Worm (Caenorhabditis elegans) whole organism, midembryonic: ENCODE measurements around the gene ZK1320.11.

ENCODE experiments used
- T22C8.4 ChIP-seq: fragments of 200-800 bp; sonication (Bioruptor generic); IDR thresholded peaks from 2 replicates; pipeline ENCODE4 v1.3.6; 2022; ENCODE audit warnings: missing genetic modification characterization, missing compliant biosample characterization
- cog-1 ChIP-seq: sonication (generic microtip); optimal IDR thresholded peaks from 2 replicates; lab custom pipeline; 2016; ENCODE audit warnings: missing genetic modification characterization, missing compliant biosample characterization
- flt-1 ChIP-seq: fragments of 200-800 bp; sonication (Bioruptor generic); IDR thresholded peaks from 2 replicates; pipeline ENCODE4 v1.3.6; 2022; ENCODE audit warnings: missing genetic modification characterization, missing compliant biosample characterization
- klf-2 ChIP-seq: fragments of 200-800 bp; sonication (Bioruptor generic); conservative IDR thresholded peaks from 2 replicates; pipeline ENCODE4 v1.3.6; 2022; ENCODE audit warnings: missing genetic modification reagents, missing genetic modification characterization, missing compliant biosample characterization
- med-1 ChIP-seq: sonication (generic microtip); optimal IDR thresholded peaks from 2 replicates; lab custom pipeline; 2017; ENCODE audit warnings: missing genetic modification characterization, mild to moderate bottlenecking, missing compliant biosample characterization, antibody characterized with exemption, missing genetic modification reagents; ENCODE audit not compliant: insufficient read depth
- ref-1 ChIP-seq: fragments of 200-800 bp; sonication (Bioruptor generic); conservative IDR thresholded peaks from 2 replicates; pipeline ENCODE4 v1.3.6; 2022; ENCODE audit warnings: missing genetic modification reagents, missing genetic modification characterization, missing compliant biosample characterization
- tab-1 ChIP-seq: fragments of 200-800 bp; sonication (Bioruptor generic); IDR thresholded peaks from 2 replicates; pipeline ENCODE4 v1.3.6; 2022; ENCODE audit warnings: missing genetic modification characterization, missing compliant biosample characterization
- ztf-23 ChIP-seq: fragments of 200-800 bp; sonication (Bioruptor generic); IDR thresholded peaks from 2 replicates; pipeline ENCODE4 v1.3.6; 2022; ENCODE audit warnings: missing genetic modification reagents, missing genetic modification characterization, missing compliant biosample characterization
- ztf-29 ChIP-seq: fragments of 200-800 bp; sonication (Bioruptor generic); IDR thresholded peaks from 2 replicates; pipeline ENCODE4 v1.3.6; 2022; ENCODE audit warnings: missing genetic modification reagents, missing genetic modification characterization, missing compliant biosample characterization

Gene ZK1320.11

ce11 chrII:9667382-9667781 lies at the start of gene ZK1320.11:
ZK1320.11 (plus strand) TSS chrII:9667624.
- TF ChIP-seq med-1 (no peak), ztf-23 (GFP tag; lab: Robert Waterston, UW) (no peak), ztf-29 (GFP tag; lab: Robert Waterston, UW) (no peak), tab-1 (GFP tag; lab: Robert Waterston, UW) (no peak), T22C8.4 (no peak), flt-1 (GFP tag; lab: Robert Waterston, UW) (no peak), cog-1 (no peak), klf-2 (no peak), ref-1 (GFP tag; lab: Robert Waterston, UW) (no peak)

- no peak for TF ChIP-seq med-1
- no peak for TF ChIP-seq cog-1
- TF ChIP-seq tab-1 (GFP tag; lab: Robert Waterston, UW): no peak
- TF ChIP-seq klf-2: no peak
- TF ChIP-seq ztf-29 (GFP tag; lab: Robert Waterston, UW): no peak
- TF ChIP-seq ref-1 (GFP tag; lab: Robert Waterston, UW): no peak
- no peak for TF ChIP-seq flt-1 (GFP tag; lab: Robert Waterston, UW)
- TF ChIP-seq T22C8.4: no peak
- no peak for TF ChIP-seq ztf-23 (GFP tag; lab: Robert Waterston, UW)
Measured at ce11 chrII:9617902-9618245, 49.5 kb upstream of the ZK1320.11 start.

ce11 chrII:9618759-9619158 lies 48.7 kb upstream of the ZK1320.11 start:
- TF ChIP-seq cog-1: no peak
- no peak for TF ChIP-seq flt-1 (GFP tag; lab: Robert Waterston, UW)
- no peak for TF ChIP-seq ztf-23 (GFP tag; lab: Robert Waterston, UW)
- no peak for TF ChIP-seq ref-1 (GFP tag; lab: Robert Waterston, UW)
- no peak for TF ChIP-seq tab-1 (GFP tag; lab: Robert Waterston, UW)
- TF ChIP-seq klf-2: no peak
- TF ChIP-seq med-1: no peak
- no peak for TF ChIP-seq ztf-29 (GFP tag; lab: Robert Waterston, UW)
- TF ChIP-seq T22C8.4: no peak

- TF ChIP-seq ztf-23 (GFP tag; lab: Robert Waterston, UW) (0 out of 2 replicates have a peak, but pooled peaks have one; percentile 44), tab-1 (GFP tag; lab: Robert Waterston, UW) (no peak), klf-2 (no peak), T22C8.4 (0 out of 2 replicates have a peak, but pooled peaks have one; percentile 27), cog-1 (peak; percentile 72), med-1 (no peak), ztf-29 (GFP tag; lab: Robert Waterston, UW) (no peak), flt-1 (GFP tag; lab: Robert Waterston, UW) (peak; percentile 50; the same call in 1 of the 2 replicates), ref-1 (GFP tag; lab: Robert Waterston, UW) (no peak)
Measured at ce11 chrII:9619402-9619862, 48.0 kb upstream of the ZK1320.11 start.

- no peak for TF ChIP-seq med-1
- no peak for TF ChIP-seq ztf-29 (GFP tag; lab: Robert Waterston, UW)
- no peak for TF ChIP-seq tab-1 (GFP tag; lab: Robert Waterston, UW)
- no peak for TF ChIP-seq T22C8.4
- no peak for TF ChIP-seq klf-2
- TF ChIP-seq flt-1 (GFP tag; lab: Robert Waterston, UW): no peak
- TF ChIP-seq cog-1: no peak
- no peak for TF ChIP-seq ref-1 (GFP tag; lab: Robert Waterston, UW)
- no peak for TF ChIP-seq ztf-23 (GFP tag; lab: Robert Waterston, UW)
Measured at ce11 chrII:9619995-9620535, 47.4 kb upstream of the ZK1320.11 start.

- no peak for TF ChIP-seq ztf-23 (GFP tag; lab: Robert Waterston, UW)
- TF ChIP-seq ztf-29 (GFP tag; lab: Robert Waterston, UW): no peak
- no peak for TF ChIP-seq T22C8.4
- TF ChIP-seq cog-1: no peak
- TF ChIP-seq tab-1 (GFP tag; lab: Robert Waterston, UW): no peak
- no peak for TF ChIP-seq klf-2
- TF ChIP-seq med-1: no peak
- no peak for TF ChIP-seq ref-1 (GFP tag; lab: Robert Waterston, UW)
- no peak for TF ChIP-seq flt-1 (GFP tag; lab: Robert Waterston, UW)
Measured at ce11 chrII:9620616-9621015, 46.8 kb upstream of the ZK1320.11 start.

ce11 chrII:9621121-9621520 lies 46.3 kb upstream of the ZK1320.11 start:
- TF ChIP-seq klf-2: no peak
- no peak for TF ChIP-seq ztf-23 (GFP tag; lab: Robert Waterston, UW)
- TF ChIP-seq flt-1 (GFP tag; lab: Robert Waterston, UW): no peak
- no peak for TF ChIP-seq T22C8.4
- TF ChIP-seq ztf-29 (GFP tag; lab: Robert Waterston, UW): no peak
- no peak for TF ChIP-seq cog-1
- no peak for TF ChIP-seq ref-1 (GFP tag; lab: Robert Waterston, UW)
- TF ChIP-seq tab-1 (GFP tag; lab: Robert Waterston, UW): no peak

- TF ChIP-seq T22C8.4: no peak
- no peak for TF ChIP-seq cog-1
- TF ChIP-seq ztf-29 (GFP tag; lab: Robert Waterston, UW): no peak
- no peak for TF ChIP-seq flt-1 (GFP tag; lab: Robert Waterston, UW)
- no peak for TF ChIP-seq ref-1 (GFP tag; lab: Robert Waterston, UW)
- no peak for TF ChIP-seq tab-1 (GFP tag; lab: Robert Waterston, UW)
- TF ChIP-seq med-1: no peak
- no peak for TF ChIP-seq ztf-23 (GFP tag; lab: Robert Waterston, UW)
- TF ChIP-seq klf-2: no peak
Measured at ce11 chrII:9621913-9622348, 45.5 kb upstream of the ZK1320.11 start.

ce11 chrII:9624110-9624695 lies 43.2 kb upstream of the ZK1320.11 start, which contains the start of the genes dnj-20 and ZK1307.8:
dnj-20 (minus strand) TSS chrII:9624176.
ZK1307.8 (plus strand) TSS chrII:9624613.
- TF ChIP-seq med-1 (no peak), tab-1 (GFP tag; lab: Robert Waterston, UW) (no peak), klf-2 (no peak), ztf-23 (GFP tag; lab: Robert Waterston, UW) (no peak), ztf-29 (GFP tag; lab: Robert Waterston, UW) (no peak), cog-1 (no peak), ref-1 (GFP tag; lab: Robert Waterston, UW) (no peak), T22C8.4 (no peak)

- TF ChIP-seq cog-1 (no peak), med-1 (no peak), ztf-29 (GFP tag; lab: Robert Waterston, UW) (no peak), flt-1 (GFP tag; lab: Robert Waterston, UW) (no peak), klf-2 (no peak), T22C8.4 (no peak), ztf-23 (GFP tag; lab: Robert Waterston, UW) (no peak), ref-1 (GFP tag; lab: Robert Waterston, UW) (no peak), tab-1 (GFP tag; lab: Robert Waterston, UW) (no peak)
Measured at ce11 chrII:9625930-9626329, 41.5 kb upstream of the ZK1320.11 start.
